Worm (Caenorhabditis elegans) whole organism, L1 larva: Measurements from ENCODE around the gene srxa-6.

Source experiments
- C34B4.2 ChIP-seq: sonication (generic microtip); optimal IDR thresholded peaks from 2 replicates; lab custom pipeline; 2017; ENCODE audit warnings: mild to moderate bottlenecking, missing genetic modification characterization, missing compliant biosample characterization
- Y116A8C.19 ChIP-seq: sonication (generic microtip); optimal IDR thresholded peaks from 2 replicates; lab custom pipeline; 2016; ENCODE audit warnings: missing compliant biosample characterization, missing genetic modification characterization, borderline replicate concordance
- alr-1 ChIP-seq: fragments of 200-800 bp; sonication (Bioruptor generic); optimal IDR thresholded peaks from 2 replicates; lab custom pipeline; 2018; ENCODE audit warnings: borderline replicate concordance, mild to moderate bottlenecking, missing genetic modification characterization, missing compliant biosample characterization
- aly-2 ChIP-seq: fragments of 150-350 bp; optimal IDR thresholded peaks from 2 replicates; lab custom pipeline; 2014; ENCODE audit warnings: missing biosample characterization, missing genetic modification characterization
- ama-1 ChIP-seq: fragments of 150-350 bp; optimal IDR thresholded peaks from 2 replicates; lab custom pipeline; 2014
- blmp-1 ChIP-seq: fragments of 150-350 bp; optimal IDR thresholded peaks from 2 replicates; lab custom pipeline; 2014; ENCODE audit warnings: missing biosample characterization, missing genetic modification characterization
- ceh-8 ChIP-seq: fragments of 200-800 bp; sonication (Bioruptor generic); optimal IDR thresholded peaks from 2 replicates; lab custom pipeline; 2018; ENCODE audit warnings: mild to moderate bottlenecking, missing genetic modification characterization, moderate library complexity, missing compliant biosample characterization
- ceh-82 ChIP-seq, 3 experiments: fragments of 150-350 bp in 1 of 3; sonication (generic microtip) in 2 of 3; optimal IDR thresholded peaks; 2 replicates each; lab custom pipeline; 2014 to 2017; ENCODE audit warnings: missing biosample characterization in 3 of 3, missing genetic modification characterization in 3 of 3
- ces-1 ChIP-seq: fragments of 150-350 bp; optimal IDR thresholded peaks from 2 replicates; lab custom pipeline; 2014; ENCODE audit warnings: missing biosample characterization, missing genetic modification reagents, missing genetic modification characterization
- dsc-1 ChIP-seq: sonication (generic microtip); optimal IDR thresholded peaks from 2 replicates; lab custom pipeline; 2016; ENCODE audit warnings: mild to moderate bottlenecking, missing genetic modification characterization, missing compliant biosample characterization
- egl-13 ChIP-seq: sonication (generic microtip); optimal IDR thresholded peaks from 2 replicates; lab custom pipeline; 2016; ENCODE audit warnings: missing genotype, missing genetic modification reagents, missing genetic modification characterization, missing compliant biosample characterization
- elt-2 ChIP-seq: sonication (generic microtip); optimal IDR thresholded peaks from 2 replicates; lab custom pipeline; 2016; ENCODE audit warnings: missing genetic modification characterization, mild to moderate bottlenecking, inconsistent platforms, missing compliant biosample characterization, missing genetic modification reagents
- elt-3 ChIP-seq, 6 experiments: fragments of 150-350 bp in 1 of 6; sonication (generic microtip); optimal IDR thresholded peaks; 2 replicates each; lab custom pipeline; 2017 to 2018; ENCODE audit warnings: missing biosample characterization in 6 of 6, missing genetic modification characterization in 6 of 6, inconsistent platforms in 1 of 6
- fkh-10 ChIP-seq: sonication (generic microtip); optimal IDR thresholded peaks from 2 replicates; lab custom pipeline; 2017; ENCODE audit warnings: missing biosample characterization, missing genetic modification reagents, missing genetic modification characterization
- fkh-4 ChIP-seq: sonication (generic microtip); optimal IDR thresholded peaks from 2 replicates; lab custom pipeline; 2016; ENCODE audit warnings: missing compliant biosample characterization, missing genetic modification characterization, borderline replicate concordance
- fkh-8 ChIP-seq: sonication (generic microtip); optimal IDR thresholded peaks from 2 replicates; lab custom pipeline; 2016; ENCODE audit warnings: mild to moderate bottlenecking, missing genetic modification characterization, missing compliant biosample characterization
- hlh-17 ChIP-seq: fragments of 200-800 bp; sonication (Bioruptor generic); optimal IDR thresholded peaks from 2 replicates; lab custom pipeline; 2018; ENCODE audit warnings: missing genetic modification characterization, mild to moderate bottlenecking, missing compliant biosample characterization, moderate library complexity, borderline replicate concordance
- irx-1 ChIP-seq: sonication (generic microtip); optimal IDR thresholded peaks from 2 replicates; lab custom pipeline; 2016; ENCODE audit warnings: missing genetic modification characterization, missing compliant biosample characterization
- jun-1 ChIP-seq: fragments of 150-350 bp; optimal IDR thresholded peaks from 2 replicates; lab custom pipeline; 2014; ENCODE audit warnings: missing biosample characterization, missing genetic modification reagents, missing genetic modification characterization
- lin-14 ChIP-seq: fragments of 200-800 bp; sonication (Bioruptor generic); optimal IDR thresholded peaks from 2 replicates; lab custom pipeline; 2018; ENCODE audit warnings: mild to moderate bottlenecking, missing genetic modification characterization, moderate library complexity, missing compliant biosample characterization
- lin-15B ChIP-seq: fragments of 150-350 bp; sonication (generic microtip); optimal IDR thresholded peaks from 3 replicates; lab custom pipeline; 2014; ENCODE audit warnings: missing biosample characterization, missing genetic modification characterization
- lin-35 ChIP-seq, 2 experiments: fragments of 150-350 bp; optimal IDR thresholded peaks; 2 replicates each; lab custom pipeline; 2014; ENCODE audit warnings: missing biosample characterization in 2 of 2, missing genetic modification characterization in 2 of 2, missing genetic modification reagents in 2 of 2
- lsy-2 ChIP-seq, 2 experiments: fragments of 150-350 bp; optimal IDR thresholded peaks; 2 replicates each; lab custom pipeline; 2014; ENCODE audit warnings: missing biosample characterization in 2 of 2, missing genetic modification characterization in 2 of 2
- mab-9 ChIP-seq: fragments of 200-800 bp; sonication (Bioruptor generic); IDR thresholded peaks from 2 replicates; pipeline ENCODE4 v1.3.6; 2022; ENCODE audit warnings: missing genetic modification reagents, missing genetic modification characterization, missing compliant biosample characterization
- mdl-1 ChIP-seq, 2 experiments: fragments of 150-350 bp; optimal IDR thresholded peaks; 2 replicates each; lab custom pipeline; 2014 to 2017; ENCODE audit warnings: missing biosample characterization in 2 of 2, missing genetic modification characterization in 2 of 2, inconsistent platforms in 1 of 2
- nhr-12 ChIP-seq: sonication (generic microtip); optimal IDR thresholded peaks from 2 replicates; lab custom pipeline; 2017; ENCODE audit warnings: missing biosample characterization, missing genetic modification characterization
- nhr-19 ChIP-seq: fragments of 200-800 bp; sonication (Bioruptor generic); conservative IDR thresholded peaks from 2 replicates; pipeline ENCODE4 v1.3.6; 2022; ENCODE audit warnings: missing genetic modification characterization, missing compliant biosample characterization
- nhr-20 ChIP-seq: sonication (generic microtip); optimal IDR thresholded peaks from 2 replicates; lab custom pipeline; 2016; ENCODE audit warnings: mild to moderate bottlenecking, missing genetic modification characterization, missing compliant biosample characterization
- nhr-47 ChIP-seq: sonication (generic microtip); optimal IDR thresholded peaks from 2 replicates; lab custom pipeline; 2016; ENCODE audit warnings: mild to moderate bottlenecking, missing genetic modification characterization, moderate library complexity, missing compliant biosample characterization
- nhr-71 ChIP-seq: sonication (generic microtip); optimal IDR thresholded peaks from 2 replicates; lab custom pipeline; 2016; ENCODE audit warnings: mild to moderate bottlenecking, missing genetic modification characterization, moderate library complexity, missing compliant biosample characterization
- nhr-77 ChIP-seq: fragments of 150-350 bp; optimal IDR thresholded peaks from 2 replicates; lab custom pipeline; 2014; ENCODE audit warnings: missing biosample characterization, missing genetic modification characterization
- nhr-84 ChIP-seq: sonication (generic microtip); optimal IDR thresholded peaks from 2 replicates; lab custom pipeline; 2017; ENCODE audit warnings: missing biosample characterization, missing genetic modification characterization
- pag-3 ChIP-seq: sonication (generic microtip); optimal IDR thresholded peaks from 2 replicates; lab custom pipeline; 2017; ENCODE audit warnings: missing genetic modification characterization, mild to moderate bottlenecking, missing compliant biosample characterization, antibody characterized with exemption, borderline replicate concordance; ENCODE audit not compliant: insufficient read depth
- pqm-1 ChIP-seq: sonication (generic microtip); optimal IDR thresholded peaks from 3 replicates; lab custom pipeline; 2017; ENCODE audit warnings: missing biosample characterization, missing genetic modification characterization
- rnt-1 ChIP-seq: sonication (generic microtip); optimal IDR thresholded peaks from 2 replicates; lab custom pipeline; 2016; ENCODE audit warnings: mild to moderate bottlenecking, missing genetic modification characterization, moderate library complexity, missing compliant biosample characterization
- sox-4 ChIP-seq: sonication (generic microtip); optimal IDR thresholded peaks from 2 replicates; lab custom pipeline; 2016; ENCODE audit warnings: missing genetic modification characterization, missing compliant biosample characterization
- sup-37 ChIP-seq: fragments of 200-800 bp; sonication (Bioruptor generic); optimal IDR thresholded peaks from 2 replicates; lab custom pipeline; 2018; ENCODE audit warnings: mild to moderate bottlenecking, missing genetic modification characterization, missing compliant biosample characterization
- swsn-7 ChIP-seq: sonication (generic microtip); optimal IDR thresholded peaks from 2 replicates; lab custom pipeline; 2016; ENCODE audit warnings: missing genetic modification characterization, missing compliant biosample characterization
- tbx-2 ChIP-seq: sonication (generic microtip); optimal IDR thresholded peaks from 2 replicates; lab custom pipeline; 2016; ENCODE audit warnings: missing genetic modification characterization, missing compliant biosample characterization
- unc-130 ChIP-seq: fragments of 150-350 bp; optimal IDR thresholded peaks from 2 replicates; lab custom pipeline; 2017; ENCODE audit warnings: missing biosample characterization, missing genetic modification characterization, inconsistent platforms
- unc-62 ChIP-seq: fragments of 150-350 bp; optimal IDR thresholded peaks from 2 replicates; lab custom pipeline; 2014; ENCODE audit warnings: missing biosample characterization, missing genetic modification reagents, missing genetic modification characterization
- unc-86 ChIP-seq: sonication (generic microtip); optimal IDR thresholded peaks from 2 replicates; lab custom pipeline; 2016; ENCODE audit warnings: missing genetic modification characterization, missing compliant biosample characterization
- unc-98 ChIP-seq: fragments of 200-800 bp; sonication (Bioruptor generic); IDR thresholded peaks from 2 replicates; pipeline ENCODE4 v1.3.6; 2022; ENCODE audit warnings: missing genetic modification characterization, missing compliant biosample characterization
- vab-15 ChIP-seq: sonication (generic microtip); optimal IDR thresholded peaks from 2 replicates; lab custom pipeline; 2017; ENCODE audit warnings: missing genotype, mild to moderate bottlenecking, missing genetic modification characterization, missing compliant biosample characterization
- zag-1 ChIP-seq: fragments of 150-350 bp; optimal IDR thresholded peaks from 2 replicates; lab custom pipeline; 2014; ENCODE audit warnings: missing biosample characterization, missing genetic modification characterization
- ztf-11 ChIP-seq, 2 experiments: sonication (generic microtip); optimal IDR thresholded peaks; 2 replicates each; lab custom pipeline; 2016 to 2017; ENCODE audit warnings: missing genetic modification characterization in 2 of 2, missing biosample characterization in 1 of 2, missing compliant biosample characterization in 1 of 2

srxa-6 gene

ce11 chrV:20749098-20749497 lies 14.3 kb downstream of the srxa-6 start:
- peak; percentile 34 for TF ChIP-seq nhr-19 (GFP tag; lab: Robert Waterston, UW)
- no peak for TF ChIP-seq nhr-47 (tag; lab: Kevin White, UChicago)
- TF ChIP-seq swsn-7 (tag; lab: Kevin White, UChicago) = peak; percentile 14
- TF ChIP-seq ces-1 = no peak
- no peak for TF ChIP-seq jun-1 (tag; lab: Kevin White, UChicago)
- no peak for TF ChIP-seq unc-62 (GFP tag; lab: Kevin White, UChicago)
- TF ChIP-seq ztf-11 (tag; optimal IDR thresholded peaks at IDR 0.05; lab: Kevin White, UChicago) = no peak
- no peak for TF ChIP-seq mab-9
- TF ChIP-seq aly-2 (tag; lab: Kevin White, UChicago) = no peak
- TF ChIP-seq dsc-1 (tag; lab: Kevin White, UChicago) = no peak
- TF ChIP-seq C34B4.2 (tag; lab: Kevin White, UChicago) = no peak
- TF ChIP-seq mdl-1 (tag; optimal IDR thresholded peaks at IDR 0.05; lab: Kevin White, UChicago) = peak in 1 of 2 experiments; percentile 25
- no peak for TF ChIP-seq rnt-1 (tag; lab: Kevin White, UChicago)
- TF ChIP-seq egl-13 (tag; lab: Kevin White, UChicago) = no peak
- TF ChIP-seq Y116A8C.19 (tag; lab: Kevin White, UChicago) = no peak
- no peak for TF ChIP-seq irx-1 (tag; lab: Kevin White, UChicago)
- TF ChIP-seq nhr-71 = peak; percentile 21
- no peak for TF ChIP-seq ama-1 (lab: Kevin White, UChicago)
- peak; percentile 27 for TF ChIP-seq nhr-20 (tag; lab: Kevin White, UChicago)
- TF ChIP-seq sox-4 (tag; lab: Kevin White, UChicago) = no peak
- no peak for TF ChIP-seq elt-2
- no peak for TF ChIP-seq vab-15 (tag; lab: Kevin White, UChicago)
- no peak for TF ChIP-seq unc-98 (GFP tag; lab: Robert Waterston, UW)
- TF ChIP-seq blmp-1 (tag; lab: Kevin White, UChicago) = peak; percentile 8
- TF ChIP-seq alr-1 (tag; lab: Kevin White, UChicago) = no peak
- TF ChIP-seq lin-14 = peak; percentile 37
- peak; percentile 69 for TF ChIP-seq nhr-77
- TF ChIP-seq fkh-10 (GFP tag; lab: Kevin White, UChicago) = no peak
- no peak for TF ChIP-seq sup-37 (GFP tag; lab: Kevin White, UChicago)
- no peak for TF ChIP-seq unc-130 (tag; lab: Kevin White, UChicago)
- no peak for TF ChIP-seq pag-3 (tag; lab: Kevin White, UChicago)
- TF ChIP-seq tbx-2 (tag; lab: Kevin White, UChicago) = peak; percentile 27
- no peak for TF ChIP-seq unc-86 (tag; lab: Kevin White, UChicago)
- no peak for TF ChIP-seq nhr-12 (tag; lab: Kevin White, UChicago)
- no peak for TF ChIP-seq lin-15B (tag; lab: Kevin White, UChicago)
- TF ChIP-seq lsy-2 (tag; optimal IDR thresholded peaks at IDR 0.05; lab: Kevin White, UChicago) = peak in 1 of 2 experiments; percentile 86
- no peak for TF ChIP-seq fkh-4 (tag; lab: Kevin White, UChicago)

ce11 chrV:20752609-20753102 lies 17.9 kb downstream of the srxa-6 start, which contains the start of gene pha-4:
TSS of gene pha-4 (plus strand) at chrV:20753052.
- peak; percentile 68 for TF ChIP-seq elt-2
- no peak for TF ChIP-seq elt-3 (tag; optimal IDR thresholded peaks at IDR 0.05; lab: Kevin White, UChicago)
- no peak for TF ChIP-seq fkh-8 (tag; lab: Kevin White, UChicago)
- no peak for TF ChIP-seq unc-62 (GFP tag; lab: Kevin White, UChicago)
- TF ChIP-seq fkh-10 (GFP tag; lab: Kevin White, UChicago) = no peak
- TF ChIP-seq ceh-8 (GFP tag; lab: Kevin White, UChicago) = no peak
- no peak for TF ChIP-seq ceh-82 (tag; optimal IDR thresholded peaks at IDR 0.05; lab: Kevin White, UChicago)
- no peak for TF ChIP-seq nhr-84 (tag; lab: Kevin White, UChicago)
- no peak for TF ChIP-seq dsc-1 (tag; lab: Kevin White, UChicago)
- peak in 1 of 2 experiments; percentile 30 for TF ChIP-seq lin-35 (GFP tag; optimal IDR thresholded peaks at IDR 0.05; lab: Kevin White, UChicago)
- no peak for TF ChIP-seq hlh-17 (GFP tag; lab: Kevin White, UChicago)
- peak; percentile 69 for TF ChIP-seq pqm-1 (tag; lab: Kevin White, UChicago)
- peak; percentile 4 for TF ChIP-seq lin-14
- TF ChIP-seq jun-1 (tag; lab: Kevin White, UChicago) = peak; percentile 0
- no peak for TF ChIP-seq zag-1 (tag; lab: Kevin White, UChicago)
